Worm (Caenorhabditis elegans): Measurements from ENCODE around the gene spat-3.

DNA sequence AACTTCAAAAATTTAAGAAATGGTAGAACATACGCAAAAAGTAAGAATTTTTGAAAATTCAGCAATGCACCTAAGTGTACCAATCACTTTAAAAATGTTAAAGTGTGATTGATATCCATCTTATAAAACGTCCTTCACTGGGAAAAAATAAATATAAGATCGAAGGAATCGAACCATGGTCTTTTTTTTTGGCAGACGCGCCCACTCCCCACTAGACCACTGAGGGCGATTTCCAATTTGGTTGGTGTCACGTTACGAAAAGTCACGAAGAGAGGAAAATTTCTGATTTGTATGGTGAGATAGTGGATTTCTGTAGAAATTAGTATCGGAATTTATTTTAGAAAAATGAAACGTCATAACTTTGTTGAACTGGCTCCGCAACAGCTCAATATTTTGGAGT, 1.6 kb upstream of the spat-3 start:
- TF ChIP-seq ztf-11 (tag; optimal IDR thresholded peaks at IDR 0.05): no peak
- no peak for TF ChIP-seq ztf-1 (GFP tag; conservative IDR thresholded peaks at IDR 0.05)
- TF ChIP-seq unc-39 (tag; optimal IDR thresholded peaks at IDR 0.05): no peak
- no peak for TF ChIP-seq sma-3 (GFP tag; optimal IDR thresholded peaks at IDR 0.05)
- TF ChIP-seq lin-13 (GFP tag; optimal IDR thresholded peaks at IDR 0.05): no peak

Measured in whole organism, L2 larva.